Worm (Caenorhabditis elegans): ENCODE measurements around the gene dmsr-15.

dmsr-15 gene

DNA sequence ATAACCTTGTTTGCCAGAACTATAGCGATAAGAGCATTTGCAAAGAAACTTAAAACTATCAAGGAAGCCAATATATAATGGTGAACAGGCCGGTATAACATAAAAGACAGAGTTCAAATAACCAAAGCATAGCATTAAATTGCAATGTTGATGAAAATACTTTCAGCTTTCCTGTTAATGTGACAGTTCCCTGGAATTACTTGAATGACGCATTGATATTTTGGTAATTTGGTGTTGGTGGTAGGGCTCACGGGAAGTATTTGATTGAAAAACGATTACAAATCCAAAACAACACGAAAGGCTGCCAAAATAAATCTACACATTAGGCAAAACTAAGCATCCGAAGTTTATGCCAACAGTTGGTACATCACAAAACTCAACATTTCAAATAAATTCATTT, 19.7 kb downstream of the dmsr-15 start, which contains the start of gene dmsr-16:
Gene dmsr-16 (minus strand): TSS at position 101 of the 400 bp plus-strand sequence.
- no peak for TF ChIP-seq C17E4.6 (GFP tag; IDR thresholded peaks at IDR 0.05)
- TF ChIP-seq chd-7 (tag; optimal IDR thresholded peaks at IDR 0.05): no peak
- no peak for TF ChIP-seq bed-1 (GFP tag; IDR thresholded peaks at IDR 0.05)
- no peak for TF ChIP-seq cebp-1 (GFP tag; IDR thresholded peaks at IDR 0.05)
- TF ChIP-seq cebp-1 (tag; optimal IDR thresholded peaks at IDR 0.05): no peak
- no peak for TF ChIP-seq nfyb-1 (GFP tag; IDR thresholded peaks at IDR 0.05)
- no peak for TF ChIP-seq atf-7 (tag; optimal IDR thresholded peaks at IDR 0.05)
- TF ChIP-seq sea-2 (GFP tag; IDR thresholded peaks at IDR 0.05): no peak
- TF ChIP-seq F57A8.1 (GFP tag; optimal IDR thresholded peaks at IDR 0.05): no peak
- no peak for TF ChIP-seq somi-1 (GFP tag; optimal IDR thresholded peaks at IDR 0.05)
- no peak for TF ChIP-seq F39B2.1 (GFP tag; IDR thresholded peaks at IDR 0.05)
- TF ChIP-seq K12H6.12 (tag; optimal IDR thresholded peaks at IDR 0.05): no peak
- no peak for TF ChIP-seq akir-1 (GFP tag; optimal IDR thresholded peaks at IDR 0.05)
- TF ChIP-seq ama-1 (optimal IDR thresholded peaks at IDR 0.05): no peak
- no peak for TF ChIP-seq ama-1 (GFP tag; optimal IDR thresholded peaks at IDR 0.05)
- TF ChIP-seq nhr-179 (tag; optimal IDR thresholded peaks at IDR 0.05): no peak
- TF ChIP-seq F49E8.2 (tag; optimal IDR thresholded peaks at IDR 0.05; ENCODE audit: insufficient read depth): no peak
- TF ChIP-seq D2030.7 (GFP tag; IDR thresholded peaks at IDR 0.05): no peak
- no peak for TF ChIP-seq nhr-27 (tag; optimal IDR thresholded peaks at IDR 0.05)

DNA sequence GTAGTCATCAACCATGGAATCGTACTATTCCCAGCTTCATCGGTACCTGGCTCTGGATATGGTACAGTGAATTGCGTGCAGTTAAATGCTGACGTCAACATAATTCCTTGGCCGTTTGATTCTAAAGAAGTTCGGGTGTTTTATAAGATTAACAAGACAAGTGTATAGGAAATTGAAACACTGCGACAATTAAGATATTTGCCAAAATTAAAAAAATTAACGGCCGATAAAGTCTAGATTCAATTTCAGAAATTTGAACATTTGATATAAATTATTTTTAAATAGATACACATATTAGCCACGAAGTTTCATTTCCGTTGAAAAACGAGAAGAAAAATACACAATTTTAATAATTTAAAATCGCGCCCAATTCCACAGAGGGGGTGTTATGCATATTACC, 22.3 kb downstream of the dmsr-15 start, which contains the start of gene dmsr-12:
Gene dmsr-12 (minus strand): TSS at position 101 of the 400 bp plus-strand sequence.
- TF ChIP-seq snpc-4 (GFP tag; optimal IDR thresholded peaks at IDR 0.05): no peak
- TF ChIP-seq snpc-4 (tag; optimal IDR thresholded peaks at IDR 0.05): no peak
- no peak for TF ChIP-seq unc-130 (GFP tag; optimal IDR thresholded peaks at IDR 0.05)
- TF ChIP-seq tbp1 (GFP tag; optimal IDR thresholded peaks at IDR 0.05): no peak
- TF ChIP-seq lsl-1 (GFP tag; optimal IDR thresholded peaks at IDR 0.05): no peak
- no peak for TF ChIP-seq ekl-4 (GFP tag; IDR thresholded peaks at IDR 0.05)
- TF ChIP-seq F23B12.7 (tag; optimal IDR thresholded peaks at IDR 0.05; ENCODE audit: insufficient read depth): no peak

DNA sequence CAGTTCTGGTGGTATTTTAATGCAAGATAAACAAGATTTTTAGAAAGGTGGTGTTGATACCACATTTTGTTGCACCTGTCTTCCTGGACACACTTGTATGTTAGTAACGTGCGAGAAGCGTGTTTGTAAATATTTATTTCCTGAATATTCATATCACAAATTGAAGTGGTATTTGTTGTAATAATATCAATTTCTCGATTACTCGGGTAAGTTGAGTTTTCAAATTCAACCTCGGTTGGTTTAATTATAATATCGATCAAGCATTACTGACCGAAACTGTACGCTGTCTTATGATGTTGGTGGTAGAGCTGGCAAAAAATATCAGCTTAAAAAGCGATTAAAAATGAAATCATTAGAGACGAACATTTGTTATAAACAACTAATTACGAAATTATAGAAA, 24.7 kb downstream of the dmsr-15 start, which contains the start of gene dmsr-11:
Gene dmsr-11 (minus strand): TSS at position 101 of the 400 bp plus-strand sequence.
- TF ChIP-seq hlh-12 (tag; optimal IDR thresholded peaks at IDR 0.05) (no peak), sdz-38 (tag; optimal IDR thresholded peaks at IDR 0.05) (no peak), F22D6.2 (tag; optimal IDR thresholded peaks at IDR 0.05) (no peak), fkh-3 (tag; optimal IDR thresholded peaks at IDR 0.05) (no peak), F33H1.4 (GFP tag; IDR thresholded peaks at IDR 0.05) (no peak), egrh-3 (GFP tag; IDR thresholded peaks at IDR 0.05) (no peak), gei-17 (GFP tag; optimal IDR thresholded peaks at IDR 0.05) (no peak), hsf-1 (GFP tag; IDR thresholded peaks at IDR 0.05) (no peak), lin-40 (tag; optimal IDR thresholded peaks at IDR 0.05) (no peak), madf-3 (GFP tag; IDR thresholded peaks at IDR 0.05) (no peak)

DNA sequence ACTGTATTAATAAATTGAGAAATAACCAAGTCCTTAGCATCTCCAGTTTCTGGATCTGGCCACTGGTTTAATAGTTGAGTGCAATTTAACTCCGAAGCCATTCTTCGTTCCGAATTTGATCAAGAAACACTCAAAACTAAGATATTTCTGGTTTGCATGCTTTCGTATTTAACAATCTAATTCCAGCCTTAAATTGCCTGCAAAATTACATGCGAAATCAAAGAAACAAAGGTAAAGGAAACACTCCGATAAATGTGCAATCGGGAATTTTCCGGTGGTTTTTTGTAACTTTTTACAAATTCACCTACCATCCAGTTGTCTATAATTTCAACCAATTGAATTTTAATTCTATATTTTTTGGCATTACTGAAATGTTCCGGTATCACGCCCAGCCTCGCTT, 26.8 kb downstream of the dmsr-15 start, which contains the start of gene dmsr-10:
Gene dmsr-10 (minus strand): TSS at position 101 of the 400 bp plus-strand sequence.
- TF ChIP-seq lin-40 (tag; optimal IDR thresholded peaks at IDR 0.05) (no peak), gei-17 (GFP tag; optimal IDR thresholded peaks at IDR 0.05) (no peak), sea-2 (GFP tag; IDR thresholded peaks at IDR 0.05) (no peak), egl-44 (GFP tag; IDR thresholded peaks at IDR 0.05) (no peak), pbrm-1 (GFP tag; IDR thresholded peaks at IDR 0.05) (no peak), hmg-1.2 (GFP tag; IDR thresholded peaks at IDR 0.05) (no peak), nfya-2 (GFP tag; IDR thresholded peaks at IDR 0.05) (no peak), lsl-1 (GFP tag; optimal IDR thresholded peaks at IDR 0.05) (no peak), dox-1 (GFP tag; IDR thresholded peaks at IDR 0.05) (no peak), C06A6.2 (GFP tag; conservative IDR thresholded peaks at IDR 0.05) (no peak), bed-2 (GFP tag; IDR thresholded peaks at IDR 0.05) (no peak), lin-26 (GFP tag; IDR thresholded peaks at IDR 0.05) (no peak), bed-1 (GFP tag; IDR thresholded peaks at IDR 0.05) (no peak), D2030.7 (GFP tag; IDR thresholded peaks at IDR 0.05) (no peak)
